Worm (Caenorhabditis elegans) whole organism, L1 larva: ENCODE measurements around the gene nep-9.

ENCODE experiments used
- ceh-82 ChIP-seq, 3 experiments: fragments of 150-350 bp in 1 of 3; sonication (generic microtip) in 2 of 3; optimal IDR thresholded peaks; 2 replicates each; lab custom pipeline; 2014 to 2017; ENCODE audit warnings: missing biosample characterization in 3 of 3, missing genetic modification characterization in 3 of 3
- lsy-2 ChIP-seq, 2 experiments: fragments of 150-350 bp; optimal IDR thresholded peaks; 2 replicates each; lab custom pipeline; 2014; ENCODE audit warnings: missing biosample characterization in 2 of 2, missing genetic modification characterization in 2 of 2
- unc-86 ChIP-seq: sonication (generic microtip); optimal IDR thresholded peaks from 2 replicates; lab custom pipeline; 2016; ENCODE audit warnings: missing genetic modification characterization, missing compliant biosample characterization

- TF ChIP-seq ceh-82 (tag; optimal IDR thresholded peaks at IDR 0.05; lab: Kevin White, UChicago) (no peak), lsy-2 (tag; optimal IDR thresholded peaks at IDR 0.05; lab: Kevin White, UChicago) (no peak), unc-86 (no peak)
These were observed 41.5 kb upstream of the nep-9 start, which contains the start of gene C16C8.17 for ce11 chrII:3440641-3440926.
